Fruit fly (Drosophila melanogaster) whole organism, wandering third instar larva: ENCODE results near the gene CG42813.

Experiments used
- N ChIP-seq: fragments of >200 bp; optimal IDR thresholded peaks from 2 replicates; lab custom pipeline; 2018; ENCODE audit warnings: missing biosample characterization, missing external identifiers, missing genetic modification characterization
- foxo ChIP-seq, 2 experiments: fragments of 200-800 bp; sonication (Bioruptor generic); optimal IDR thresholded peaks; 2 replicates in 1 of 2; 3 replicates in 1 of 2; lab custom pipeline; 2016 to 2017; ENCODE audit warnings: missing biosample characterization in 2 of 2, missing genetic modification characterization in 2 of 2
- jim ChIP-seq: fragments of 175-275, 200-325 bp; sonication (Bioruptor generic); optimal IDR thresholded peaks from 2 replicates; lab custom pipeline; 2016; ENCODE audit warnings: missing biosample characterization, mild to moderate bottlenecking, missing genetic modification characterization
- usp ChIP-seq: fragments of >200 bp; optimal IDR thresholded peaks from 2 replicates; lab custom pipeline; 2017; ENCODE audit warnings: missing biosample characterization, missing genetic modification characterization

- no peak for TF ChIP-seq N
- no peak for TF ChIP-seq jim (GFP tag; lab: Kevin White, UChicago)
- no peak for TF ChIP-seq usp (GFP tag; lab: Kevin White, UChicago)
- no peak for TF ChIP-seq foxo (GFP tag; optimal IDR thresholded peaks at IDR 0.05; lab: Kevin White, UChicago)
These were observed 5.3 kb downstream of the CG42813 start for dm6 chr3R:27223012-27223411.
